Worm (Caenorhabditis elegans): Measurements from ENCODE around the gene F58F12.2.

The F58F12.2 gene

DNA sequence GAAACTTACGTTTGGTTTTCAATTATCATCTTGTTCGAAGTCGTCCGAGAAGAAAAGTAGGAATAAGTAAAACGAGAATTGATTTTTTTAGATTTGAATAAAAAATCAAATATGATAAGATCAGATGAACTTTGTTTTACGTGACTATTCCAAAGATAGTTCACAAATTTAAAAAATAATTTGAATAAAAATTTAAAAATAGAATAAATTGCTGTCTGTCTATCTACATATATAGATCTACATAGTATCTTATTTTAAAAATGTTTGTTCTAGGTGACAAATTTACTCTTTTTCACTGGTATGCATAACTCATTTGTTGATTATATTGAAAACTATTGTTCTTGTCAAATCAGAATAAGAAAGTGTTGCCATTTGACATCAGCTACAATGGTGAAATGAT is at the start of gene F58F12.2:
F58F12.2 (minus strand) TSS at position 101 of the 400 bp plus-strand sequence.
- TF ChIP-seq hlh-8 (tag; optimal IDR thresholded peaks at IDR 0.05) (no peak), ref-2 (tag; optimal IDR thresholded peaks at IDR 0.05) (no peak), pqm-1 (tag; optimal IDR thresholded peaks at IDR 0.05) (no peak), ceh-22 (tag; optimal IDR thresholded peaks at IDR 0.05) (no peak), ama-1 (optimal IDR thresholded peaks at IDR 0.05) (no peak), pha-4 (tag; optimal IDR thresholded peaks at IDR 0.05) (no peak), nhr-232 (tag; optimal IDR thresholded peaks at IDR 0.05) (no peak), unc-42 (tag; optimal IDR thresholded peaks at IDR 0.05) (no peak), ceh-34 (tag; optimal IDR thresholded peaks at IDR 0.05) (no peak), mec-3 (tag; optimal IDR thresholded peaks at IDR 0.05; ENCODE audit: borderline replicate concordance) (no peak), ceh-31 (tag; optimal IDR thresholded peaks at IDR 0.05) (no peak), hlh-13 (GFP tag; optimal IDR thresholded peaks at IDR 0.05) (no peak)

DNA sequence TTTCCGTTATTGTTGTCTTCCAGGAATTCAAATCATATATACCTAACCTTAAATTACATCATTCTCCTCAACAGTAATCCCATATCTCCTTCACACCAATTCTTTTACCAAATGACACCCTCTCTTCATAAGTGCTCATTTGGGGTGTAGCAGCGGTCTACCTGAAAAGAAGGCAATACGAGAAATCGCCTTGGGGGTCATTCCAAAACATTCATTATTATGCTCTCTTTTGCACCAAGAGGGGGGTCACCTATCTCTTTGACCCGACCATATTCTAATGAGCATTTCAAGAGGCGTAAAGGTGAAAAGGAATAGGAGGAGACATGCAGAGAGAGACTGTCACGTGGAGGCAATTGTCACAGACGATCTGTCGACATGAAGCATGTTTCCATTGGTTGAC is 49.0 kb upstream of the F58F12.2 start:
- TF ChIP-seq fkh-6 (tag; optimal IDR thresholded peaks at IDR 0.05), result no peak
- TF ChIP-seq rnt-1 (tag; optimal IDR thresholded peaks at IDR 0.05), result no peak
- TF ChIP-seq hlh-30 (tag; optimal IDR thresholded peaks at IDR 0.05; ENCODE audit: insufficient read depth), result peak; percentile 25

DNA sequence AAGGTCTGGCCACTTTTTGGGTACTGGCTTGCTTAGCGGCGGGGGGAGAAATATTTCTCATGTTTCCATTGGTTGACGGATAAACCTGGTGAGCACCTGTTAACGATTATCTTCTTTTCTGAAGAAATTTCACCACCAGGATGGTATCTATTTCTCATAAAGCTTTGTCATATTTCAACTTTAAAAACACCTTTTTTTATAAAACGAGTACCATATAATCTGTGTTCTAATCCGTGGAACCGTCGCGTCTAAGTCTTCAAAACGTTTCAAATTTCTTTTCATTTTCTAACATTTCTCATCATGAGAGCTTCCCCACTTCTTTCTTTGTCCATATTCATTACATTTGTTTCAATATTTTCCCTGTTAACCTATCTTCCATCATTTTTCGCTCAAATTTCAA is 38.2 kb upstream of the F58F12.2 start, which contains the start of gene col-75:
col-75 (plus strand) TSS at position 301 of the 400 bp plus-strand sequence.
- TF ChIP-seq elt-2 (tag; optimal IDR thresholded peaks at IDR 0.05) (no peak), C08G9.2 (tag; optimal IDR thresholded peaks at IDR 0.05) (no peak), ceh-34 (tag; optimal IDR thresholded peaks at IDR 0.05) (no peak), ceh-45 (GFP tag; IDR thresholded peaks at IDR 0.05) (no peak)

DNA sequence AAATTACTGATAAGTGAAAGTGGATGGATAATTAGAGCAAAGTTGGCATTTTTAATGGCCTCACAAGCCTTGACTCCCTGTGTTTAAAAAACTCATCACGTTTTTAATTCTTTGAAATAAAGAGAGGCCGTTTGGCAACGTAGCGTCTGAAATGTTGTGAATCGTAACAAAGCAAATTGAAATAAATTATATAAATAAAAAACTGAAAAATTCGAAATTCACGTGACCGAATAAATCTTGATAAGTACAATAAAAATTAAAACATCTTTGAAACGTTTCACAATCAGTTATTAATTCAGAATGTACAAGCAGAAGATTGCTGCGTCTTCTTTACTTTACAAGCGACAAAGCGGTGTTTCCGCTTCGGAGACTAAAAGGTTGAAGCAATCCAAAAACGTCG is 35.0 kb upstream of the F58F12.2 start, which contains the start of gene K03H9.3:
K03H9.3 (plus strand) TSS at position 301 of the 400 bp plus-strand sequence.
- TF ChIP-seq eyg-1 (tag; optimal IDR thresholded peaks at IDR 0.05) (no peak), syd-9 (tag; optimal IDR thresholded peaks at IDR 0.05) (no peak), fax-1 (tag; optimal IDR thresholded peaks at IDR 0.05) (no peak), nfya-1 (tag; optimal IDR thresholded peaks at IDR 0.05) (no peak), nhr-11 (tag; optimal IDR thresholded peaks at IDR 0.05) (no peak), pqm-1 (tag; optimal IDR thresholded peaks at IDR 0.05) (no peak), unc-42 (tag; optimal IDR thresholded peaks at IDR 0.05) (no peak), odd-2 (tag; optimal IDR thresholded peaks at IDR 0.05) (no peak), tbx-2 (tag; optimal IDR thresholded peaks at IDR 0.05) (no peak), zip-5 (tag; optimal IDR thresholded peaks at IDR 0.05) (no peak), elt-4 (tag; optimal IDR thresholded peaks at IDR 0.05) (no peak), lim-6 (tag; optimal IDR thresholded peaks at IDR 0.05) (no peak)

DNA sequence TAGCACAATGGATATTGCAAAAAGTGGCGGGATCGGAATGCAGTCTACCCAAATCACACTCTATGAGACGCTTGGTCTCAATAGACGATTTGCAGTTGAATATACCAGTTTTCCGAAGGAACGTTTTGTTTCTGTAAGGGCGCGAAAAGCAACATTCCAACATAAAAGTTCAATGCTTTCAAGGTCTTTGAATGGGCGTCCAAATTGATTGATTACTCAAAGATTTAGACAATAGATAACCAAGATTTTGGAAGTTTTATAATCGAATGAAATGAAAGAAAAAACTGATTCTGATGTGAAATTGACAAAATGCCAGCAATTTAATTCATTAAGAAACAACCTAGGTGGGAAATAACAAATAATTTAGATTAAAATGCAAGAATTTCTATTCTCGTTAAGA is 31.3 kb upstream of the F58F12.2 start:
- TF ChIP-seq gmeb-2 (tag; optimal IDR thresholded peaks at IDR 0.05) (no peak), mec-3 (tag; optimal IDR thresholded peaks at IDR 0.05; ENCODE audit: borderline replicate concordance) (no peak), che-1 (tag; optimal IDR thresholded peaks at IDR 0.05) (no peak), nhr-232 (tag; optimal IDR thresholded peaks at IDR 0.05) (no peak), F13H6.1 (tag; optimal IDR thresholded peaks at IDR 0.05) (no peak), ceh-9 (tag; optimal IDR thresholded peaks at IDR 0.05) (no peak), nfya-1 (tag; optimal IDR thresholded peaks at IDR 0.05) (no peak)

DNA sequence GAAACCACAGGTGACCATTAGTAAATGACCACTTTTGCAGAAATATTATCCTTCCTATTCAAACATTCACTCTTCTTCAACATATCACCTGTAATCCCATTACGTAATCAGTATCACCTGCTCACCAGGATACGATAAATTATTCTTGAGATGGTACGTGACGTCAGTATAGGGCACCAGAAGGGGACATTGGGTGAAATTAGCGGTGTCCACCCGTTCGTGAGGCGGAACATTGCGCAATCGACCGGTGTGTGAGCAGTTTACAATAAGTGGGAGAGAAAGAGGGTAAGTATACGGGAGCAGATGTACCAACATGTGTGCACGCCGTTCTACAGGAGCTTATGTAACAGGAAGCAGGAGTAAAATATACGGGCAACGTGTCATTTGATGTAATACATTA is 30.2 kb upstream of the F58F12.2 start:
- TF ChIP-seq ttx-3 (tag; optimal IDR thresholded peaks at IDR 0.05), result no peak
- TF ChIP-seq ceh-34 (tag; optimal IDR thresholded peaks at IDR 0.05), result peak; percentile 34
- no peak for TF ChIP-seq pros-1 (tag; optimal IDR thresholded peaks at IDR 0.05)
- TF ChIP-seq ets-4 (tag; optimal IDR thresholded peaks at IDR 0.05), result no peak
- peak; percentile 46 for TF ChIP-seq tbx-2 (tag; optimal IDR thresholded peaks at IDR 0.05)
- no peak for TF ChIP-seq lin-11 (tag; optimal IDR thresholded peaks at IDR 0.05)
- TF ChIP-seq zip-5 (tag; optimal IDR thresholded peaks at IDR 0.05), result no peak
- TF ChIP-seq ref-2 (tag; optimal IDR thresholded peaks at IDR 0.05), result peak; percentile 49
- no peak for TF ChIP-seq lim-6 (tag; optimal IDR thresholded peaks at IDR 0.05)
- TF ChIP-seq ztf-16 (tag; optimal IDR thresholded peaks at IDR 0.05), result no peak
- no peak for TF ChIP-seq elt-4 (tag; optimal IDR thresholded peaks at IDR 0.05)
- TF ChIP-seq ceh-2 (tag; optimal IDR thresholded peaks at IDR 0.05), result no peak
- TF ChIP-seq pha-4 (tag; optimal IDR thresholded peaks at IDR 0.05), result no peak
- no peak for TF ChIP-seq ceh-6 (GFP tag; optimal IDR thresholded peaks at IDR 0.05)
- peak; percentile 3 for TF ChIP-seq elt-2 (tag; optimal IDR thresholded peaks at IDR 0.05)
- peak; percentile 39 for TF ChIP-seq ceh-31 (tag; optimal IDR thresholded peaks at IDR 0.05)
- no peak for TF ChIP-seq odd-2 (tag; optimal IDR thresholded peaks at IDR 0.05)

Data from whole organism, late embryonic.